Worm (Caenorhabditis elegans): Measurements from ENCODE around the gene mbk-1.
A peak's percentile ranks its signal among the peaks of the same experiment; 100 is the strongest.

mbk-1 gene

DNA sequence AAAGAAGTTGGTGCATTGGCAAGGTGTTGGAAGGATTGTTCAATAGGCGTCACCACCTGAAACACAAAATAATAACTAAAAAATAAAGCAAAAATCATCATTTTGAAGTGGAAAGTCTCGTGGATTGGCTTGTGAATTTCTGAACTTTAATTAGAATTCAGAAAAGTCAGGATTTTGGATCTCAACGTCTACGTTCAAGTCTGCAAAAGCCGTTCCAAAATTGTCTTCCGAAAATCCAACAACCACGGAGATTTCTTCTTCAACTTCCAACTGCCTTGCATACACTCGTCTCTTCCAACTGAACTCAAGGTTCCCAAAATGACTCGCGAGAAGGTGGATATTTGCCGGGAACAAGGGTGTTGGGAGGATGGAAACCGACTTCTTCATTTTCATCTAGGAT, 41.4 kb upstream of the mbk-1 start, which contains the start of gene C27C12.3:
Gene C27C12.3, minus strand, starts transcription at position 101 of the 400 bp plus-strand sequence.
- TF ChIP-seq nhr-237 (tag; optimal IDR thresholded peaks at IDR 0.05) (no peak), cnd-1 (tag; optimal IDR thresholded peaks at IDR 0.05) (no peak), sptf-1 (tag; optimal IDR thresholded peaks at IDR 0.05) (no peak), elt-1 (tag; optimal IDR thresholded peaks at IDR 0.05; ENCODE audit: borderline replicate concordance, insufficient read depth) (no peak), drap-1 (GFP tag; optimal IDR thresholded peaks at IDR 0.05) (no peak), nhr-76 (tag; optimal IDR thresholded peaks at IDR 0.05) (no peak), snpc-4 (tag; optimal IDR thresholded peaks at IDR 0.05) (no peak), sem-2 (GFP tag; optimal IDR thresholded peaks at IDR 0.05) (no peak), ztf-11 (tag; optimal IDR thresholded peaks at IDR 0.05) (no peak), ceh-39 (tag; optimal IDR thresholded peaks at IDR 0.05) (no peak), unc-120 (tag; optimal IDR thresholded peaks at IDR 0.05; ENCODE audit: poor library complexity, severe bottlenecking) (no peak), tbx-8 (GFP tag; optimal IDR thresholded peaks at IDR 0.05) (no peak), hlh-1 (tag; optimal IDR thresholded peaks at IDR 0.05) (no peak), M03D4.4 (tag; optimal IDR thresholded peaks at IDR 0.05) (no peak), unc-62 (GFP tag; optimal IDR thresholded peaks at IDR 0.05) (no peak), zip-8 (tag; optimal IDR thresholded peaks at IDR 0.05) (no peak)

DNA sequence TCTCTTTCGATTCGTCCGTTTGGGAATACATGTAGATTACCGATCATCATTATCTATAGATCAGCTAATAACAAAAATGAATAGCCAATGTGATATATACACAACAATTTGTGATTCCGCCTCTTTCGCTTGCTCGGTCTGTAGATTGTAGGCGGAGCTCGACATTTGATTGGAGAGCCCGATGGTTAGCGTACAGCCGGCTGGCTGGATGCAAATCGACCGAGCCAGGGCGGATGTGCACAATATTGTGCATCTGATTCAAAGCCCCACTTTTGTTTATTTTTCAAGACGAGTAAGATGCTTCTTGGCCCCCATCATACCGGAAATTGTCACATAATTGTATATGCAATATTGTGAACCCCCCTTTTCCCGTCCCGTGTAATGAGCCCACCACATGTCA, 37.4 kb upstream of the mbk-1 start, which contains the start of gene dmd-4:
Gene dmd-4, minus strand, starts transcription at position 101 of the 400 bp plus-strand sequence.
- TF ChIP-seq sptf-1 (tag; optimal IDR thresholded peaks at IDR 0.05) (no peak), pha-4 (tag; optimal IDR thresholded peaks at IDR 0.05) (peak; percentile 23)

DNA sequence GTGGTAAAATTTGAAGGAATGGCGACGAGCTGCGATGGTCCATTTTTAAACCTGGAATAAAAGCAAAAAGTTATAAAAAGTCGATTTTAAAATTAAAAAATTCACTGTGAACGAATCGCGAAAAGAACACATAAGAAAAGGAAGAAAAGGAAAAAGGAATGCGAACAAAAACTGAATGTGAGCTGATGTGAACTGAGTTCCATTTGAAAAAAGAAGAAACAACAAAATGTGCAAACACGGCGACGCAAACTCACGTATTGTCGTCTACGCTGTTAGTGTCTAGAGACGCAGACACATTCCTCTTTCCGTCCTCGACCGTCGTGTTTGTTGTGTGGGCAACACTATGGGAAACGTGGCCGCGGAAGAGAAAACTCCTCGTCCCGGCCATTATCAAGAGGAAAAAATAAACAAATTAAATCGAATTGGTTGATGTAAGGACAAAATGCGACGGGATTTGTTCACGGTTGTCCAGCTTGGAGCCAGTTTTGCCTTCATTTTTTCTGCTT, 29.4 kb upstream of the mbk-1 start, which contains the start of the genes C27C12.1 and C27C12.4:
Gene C27C12.1, minus strand, starts transcription at position 51 of the 506 bp plus-strand sequence.
Gene C27C12.4, plus strand, starts transcription at position 375 of the 506 bp plus-strand sequence.
- TF ChIP-seq mep-1 (tag; optimal IDR thresholded peaks at IDR 0.05) (peak; percentile 73), nhr-12 (tag; optimal IDR thresholded peaks at IDR 0.05) (no peak), mls-2 (tag; optimal IDR thresholded peaks at IDR 0.05) (no peak), flh-1 (GFP tag; optimal IDR thresholded peaks at IDR 0.05) (no peak), hlh-1 (tag; optimal IDR thresholded peaks at IDR 0.05) (peak; percentile 45), ces-1 (GFP tag; optimal IDR thresholded peaks at IDR 0.05) (peak; percentile 88), unc-120 (tag; optimal IDR thresholded peaks at IDR 0.05; ENCODE audit: poor library complexity, severe bottlenecking) (peak; percentile 58), M03D4.4 (tag; optimal IDR thresholded peaks at IDR 0.05) (no peak), ceh-43 (GFP tag; optimal IDR thresholded peaks at IDR 0.05) (no peak), lin-13 (tag; optimal IDR thresholded peaks at IDR 0.05) (peak; percentile 55), pha-4 (tag; optimal IDR thresholded peaks at IDR 0.05) (peak; percentile 86), nhr-237 (tag; optimal IDR thresholded peaks at IDR 0.05) (peak; percentile 66), unc-62 (GFP tag; optimal IDR thresholded peaks at IDR 0.05) (peak; percentile 35), cnd-1 (tag; optimal IDR thresholded peaks at IDR 0.05) (peak; percentile 24), lsy-2 (tag; optimal IDR thresholded peaks at IDR 0.05) (peak; percentile 64), ceh-39 (tag; optimal IDR thresholded peaks at IDR 0.05) (peak; percentile 56)

DNA sequence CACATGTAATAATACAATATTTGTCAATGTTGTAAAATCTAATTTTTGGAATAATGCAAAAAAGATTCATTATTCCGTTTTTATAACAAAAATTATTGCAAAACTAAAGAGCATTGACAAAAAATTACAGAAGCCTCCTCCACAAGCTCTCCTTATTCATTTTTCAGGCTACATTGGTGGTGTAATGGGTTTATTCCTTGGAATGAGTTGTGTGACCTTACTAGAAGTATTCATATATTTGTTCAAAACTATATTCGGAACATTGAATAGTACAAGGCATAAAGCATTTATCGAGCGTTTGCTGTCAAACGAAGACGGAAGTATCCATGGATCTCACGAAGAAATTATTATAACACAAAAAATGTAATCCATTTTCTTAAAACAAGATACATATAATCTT, 27.6 kb upstream of the mbk-1 start:
- no peak for TF ChIP-seq drap-1 (GFP tag; optimal IDR thresholded peaks at IDR 0.05)
- no peak for TF ChIP-seq lin-13 (tag; optimal IDR thresholded peaks at IDR 0.05)
- no peak for TF ChIP-seq sptf-1 (tag; optimal IDR thresholded peaks at IDR 0.05)
- TF ChIP-seq sem-2 (GFP tag; optimal IDR thresholded peaks at IDR 0.05), result no peak
- no peak for TF ChIP-seq nhr-28 (tag; optimal IDR thresholded peaks at IDR 0.05)
- TF ChIP-seq ham-2 (GFP tag; optimal IDR thresholded peaks at IDR 0.05), result no peak
- no peak for TF ChIP-seq mep-1 (tag; optimal IDR thresholded peaks at IDR 0.05)
- TF ChIP-seq blmp-1 (tag; optimal IDR thresholded peaks at IDR 0.05), result no peak
- no peak for TF ChIP-seq cnd-1 (tag; optimal IDR thresholded peaks at IDR 0.05)
- no peak for TF ChIP-seq tbx-8 (GFP tag; optimal IDR thresholded peaks at IDR 0.05)
- TF ChIP-seq M03D4.4 (tag; optimal IDR thresholded peaks at IDR 0.05), result no peak

DNA sequence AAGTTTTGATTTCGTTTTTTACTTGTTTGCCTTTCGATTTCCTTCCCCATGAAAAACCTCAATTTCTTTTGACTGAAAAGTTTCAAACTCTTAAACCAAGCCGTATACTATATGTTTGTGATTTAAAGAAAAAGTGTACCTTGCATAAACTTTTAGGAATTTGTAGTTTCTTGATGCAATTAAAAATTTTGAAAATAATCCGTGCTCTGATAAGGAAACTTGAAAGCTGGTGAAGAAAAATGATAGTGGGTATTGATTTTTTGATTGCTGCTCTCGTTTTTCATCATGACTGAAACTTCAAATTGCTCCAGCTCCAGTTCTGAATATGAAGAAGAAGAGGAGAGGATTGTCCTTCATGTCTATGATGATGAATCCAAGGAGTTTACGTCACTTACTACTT, 24.7 kb upstream of the mbk-1 start, which contains the start of gene acd-3:
Gene acd-3, plus strand, starts transcription at position 222 of the 400 bp plus-strand sequence.
- TF ChIP-seq ztf-11 (tag; optimal IDR thresholded peaks at IDR 0.05) (no peak), flh-1 (GFP tag; optimal IDR thresholded peaks at IDR 0.05) (no peak), mep-1 (tag; optimal IDR thresholded peaks at IDR 0.05) (no peak), elt-1 (tag; optimal IDR thresholded peaks at IDR 0.05; ENCODE audit: borderline replicate concordance, insufficient read depth) (no peak), ceh-83 (GFP tag; optimal IDR thresholded peaks at IDR 0.05) (no peak), bed-3 (GFP tag; optimal IDR thresholded peaks at IDR 0.05) (no peak), snpc-4 (tag; optimal IDR thresholded peaks at IDR 0.05) (no peak), sptf-1 (tag; optimal IDR thresholded peaks at IDR 0.05) (no peak)
